Worm (Caenorhabditis elegans) whole organism, L2 larva: ENCODE measurements around the gene twk-28.

Experiments used
- F13H6.1 ChIP-seq: sonication (generic microtip); optimal IDR thresholded peaks from 2 replicates; lab custom pipeline; 2016; ENCODE audit warnings: missing genetic modification characterization, missing compliant biosample characterization
- mdl-1 ChIP-seq, 2 experiments: fragments of 150-350 bp in 1 of 2; sonication (generic microtip) in 1 of 2; optimal IDR thresholded peaks; 2 replicates each; lab custom pipeline; 2017; ENCODE audit warnings: missing biosample characterization in 2 of 2, missing genetic modification characterization in 2 of 2
- nhr-129 ChIP-seq: fragments of 150-350 bp; optimal IDR thresholded peaks from 2 replicates; lab custom pipeline; 2014; ENCODE audit warnings: missing biosample characterization, missing genetic modification characterization
- unc-55 ChIP-seq: fragments of 150-350 bp; sonication (generic microtip); optimal IDR thresholded peaks from 3 replicates; lab custom pipeline; 2014; ENCODE audit warnings: missing biosample characterization, missing genetic modification reagents, missing genetic modification characterization
- ztf-11 ChIP-seq: sonication (generic microtip); optimal IDR thresholded peaks from 2 replicates; lab custom pipeline; 2017; ENCODE audit warnings: missing biosample characterization, missing genetic modification characterization

DNA sequence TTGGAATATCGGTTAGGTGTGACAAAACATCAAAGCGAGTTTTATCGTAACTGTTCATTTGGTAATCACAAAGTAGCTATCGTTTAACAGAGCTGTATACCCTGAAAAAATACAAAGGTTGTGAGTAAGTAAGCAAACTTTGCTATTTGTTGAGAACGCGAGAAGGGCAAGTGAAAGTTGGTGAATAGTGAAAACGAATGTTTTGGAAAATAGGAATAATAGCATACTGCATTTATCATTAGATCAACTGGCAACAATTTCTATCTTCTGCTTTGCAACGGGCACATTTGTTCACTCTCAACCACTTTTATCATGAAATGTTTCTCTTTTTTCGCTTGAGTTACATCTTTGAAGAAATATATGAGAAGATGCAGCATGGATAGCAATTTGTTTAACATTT lies 49.7 kb upstream of the twk-28 start, which contains the start of gene C24A8.5:
- TF ChIP-seq nhr-129 (tag; lab: Kevin White, UChicago) (no peak), F13H6.1 (tag; lab: Kevin White, UChicago) (no peak), unc-55 (GFP tag; lab: Kevin White, UChicago) (no peak), mdl-1 (tag; optimal IDR thresholded peaks at IDR 0.05; lab: Kevin White, UChicago) (no peak), ztf-11 (no peak)
